Worm (Caenorhabditis elegans) whole organism, L4/young adult: ENCODE measurements around the gene K07E1.1.
A peak's percentile ranks its signal among the peaks of the same experiment; 100 is the strongest.

Source experiments
- W03F9.2 ChIP-seq: fragments of 150-350 bp; optimal IDR thresholded peaks from 2 replicates; lab custom pipeline; 2014; ENCODE audit warnings: missing biosample characterization, missing genetic modification characterization
- dao-5 ChIP-seq: sonication (generic microtip); optimal IDR thresholded peaks from 2 replicates; lab custom pipeline; 2016; ENCODE audit warnings: missing genotype, missing genetic modification characterization, moderate library complexity, missing compliant biosample characterization
- him-1 ChIP-seq: sonication (generic microtip); optimal IDR thresholded peaks from 2 replicates; lab custom pipeline; 2016; ENCODE audit warnings: missing genotype, missing genetic modification reagents, missing genetic modification characterization, missing compliant biosample characterization

K07E1.1 gene

DNA sequence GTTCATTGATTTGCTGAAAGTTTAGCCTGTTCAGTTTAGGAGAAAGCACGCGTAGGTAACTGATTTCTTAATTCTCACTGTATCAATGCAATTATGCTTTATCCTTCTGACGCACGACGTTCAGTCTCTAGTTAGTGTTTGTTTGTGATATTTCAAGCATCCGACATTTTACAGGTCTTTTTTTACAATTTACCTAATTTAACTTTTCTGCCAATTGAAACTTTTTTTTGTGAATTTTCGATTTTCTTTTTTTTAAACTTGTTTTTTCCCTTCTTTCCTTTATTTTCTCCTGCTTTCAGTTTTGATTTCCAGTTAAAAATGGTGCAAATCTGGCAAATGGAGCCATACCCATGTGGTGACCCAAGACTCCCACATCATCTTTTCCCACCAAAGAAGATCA lies at the start of gene K07E1.1:
Gene K07E1.1 (plus strand): TSS at position 301 of the 400 bp plus-strand sequence.
- TF ChIP-seq W03F9.2 (tag; lab: Kevin White, UChicago) (no peak), him-1 (tag; lab: Kevin White, UChicago) (no peak), dao-5 (no peak)

DNA sequence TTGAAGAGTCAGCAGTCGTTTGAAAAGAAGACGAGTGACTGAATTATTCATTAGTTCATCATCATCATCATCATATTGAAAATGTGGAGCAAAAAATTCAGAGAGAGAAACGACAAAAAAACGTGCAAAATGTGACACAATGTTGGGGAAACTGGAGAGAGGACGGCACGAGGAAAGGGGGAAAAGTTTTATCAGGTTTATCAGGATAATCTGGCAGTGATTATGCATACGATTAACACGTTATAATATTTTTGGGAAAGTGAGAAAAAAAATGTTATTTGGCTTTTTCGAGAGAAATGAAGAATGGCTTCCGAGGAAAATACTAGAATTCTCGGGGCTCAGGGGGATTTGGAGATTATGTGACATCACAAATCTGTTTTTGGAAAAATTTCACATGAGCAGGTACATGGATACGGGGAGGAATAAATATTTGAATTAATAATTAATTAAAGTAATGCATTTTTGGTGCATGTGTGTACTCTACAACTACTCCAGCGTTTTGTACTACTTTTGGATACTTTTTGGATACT lies 45.7 kb upstream of the K07E1.1 start, which contains the start of gene camt-1:
Gene camt-1 (minus strand): TSS at position 51 of the 530 bp plus-strand sequence.
- TF ChIP-seq dao-5 (no peak), W03F9.2 (tag; lab: Kevin White, UChicago) (no peak), him-1 (tag; lab: Kevin White, UChicago) (no peak)

DNA sequence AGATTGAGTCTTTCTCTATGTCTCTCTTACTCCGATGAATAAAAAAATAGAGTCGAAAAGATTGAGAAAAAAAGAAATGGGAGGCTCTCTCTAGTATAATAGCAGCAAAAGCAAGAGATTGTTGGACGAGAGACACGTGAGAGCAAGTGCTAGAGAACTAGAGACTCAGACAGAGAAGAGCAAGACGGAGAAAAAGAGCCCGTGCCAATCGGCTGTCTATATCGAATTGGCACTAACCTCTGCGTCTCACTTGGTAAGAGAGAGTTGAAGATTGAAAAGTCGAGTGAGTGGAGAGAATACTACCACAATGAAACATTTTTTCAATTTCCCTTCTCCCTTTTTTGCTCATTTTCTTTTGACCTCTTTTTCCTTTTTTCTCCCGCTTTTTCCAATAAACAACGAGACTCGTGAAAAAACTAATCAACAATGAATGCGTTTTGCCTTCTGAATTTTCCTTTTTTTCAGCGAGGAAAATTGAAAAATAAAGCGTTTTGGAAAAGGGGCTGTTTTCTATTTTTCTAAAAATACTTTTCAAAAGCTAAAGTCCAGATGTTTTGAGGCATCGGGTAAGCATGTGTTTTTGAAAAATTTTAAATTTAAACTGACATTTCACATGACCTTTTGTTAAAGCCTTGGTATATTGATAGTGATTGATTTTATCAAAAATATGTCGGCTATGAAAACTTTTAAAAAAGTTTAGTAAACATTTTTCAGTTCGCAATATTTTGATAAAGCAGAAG lies 44.2 kb upstream of the K07E1.1 start:
- TF ChIP-seq dao-5 (no peak), W03F9.2 (tag; lab: Kevin White, UChicago) (peak; percentile 20), him-1 (tag; lab: Kevin White, UChicago) (peak; percentile 67)

DNA sequence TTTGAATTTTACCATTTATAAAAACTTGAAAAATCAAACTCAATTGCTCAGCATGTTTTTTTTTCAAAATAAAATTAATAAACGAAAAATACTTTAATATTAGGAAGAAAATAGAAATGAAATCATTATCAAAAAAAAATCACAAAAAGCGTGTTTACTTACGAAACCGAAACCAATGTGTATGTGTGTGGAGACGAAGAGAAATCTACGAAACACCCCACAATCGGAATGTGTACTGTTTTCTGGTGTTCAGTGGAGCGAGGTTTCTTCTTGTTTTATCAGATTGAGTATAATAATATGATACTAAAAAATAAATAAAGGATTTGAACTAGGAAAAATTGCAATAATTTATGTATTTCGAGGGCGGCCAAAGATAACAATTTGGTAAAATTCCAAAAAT lies 43.2 kb upstream of the K07E1.1 start:
- TF ChIP-seq W03F9.2 (tag; lab: Kevin White, UChicago) (no peak), him-1 (tag; lab: Kevin White, UChicago) (no peak), dao-5 (no peak)

DNA sequence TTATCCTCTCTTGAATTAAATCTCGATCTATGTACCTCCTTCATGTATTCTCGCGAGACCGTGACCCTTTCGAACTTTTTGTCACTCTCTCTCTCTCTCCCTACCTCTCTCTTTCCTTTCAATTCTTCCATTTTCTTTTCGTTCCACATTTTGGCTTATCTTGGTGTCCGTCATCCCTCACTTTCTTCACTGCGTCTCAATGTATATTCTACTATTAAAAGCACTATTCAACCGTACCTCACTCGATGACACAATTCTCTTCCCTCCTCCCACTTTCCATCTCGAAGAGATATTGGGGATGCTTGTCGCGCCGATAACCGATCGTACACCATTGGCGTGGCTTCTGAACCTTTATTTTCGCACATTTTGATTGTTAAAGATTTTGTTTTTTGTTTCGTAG lies 40.2 kb upstream of the K07E1.1 start:
- TF ChIP-seq him-1 (tag; lab: Kevin White, UChicago) (no peak), W03F9.2 (tag; lab: Kevin White, UChicago) (no peak), dao-5 (no peak)

DNA sequence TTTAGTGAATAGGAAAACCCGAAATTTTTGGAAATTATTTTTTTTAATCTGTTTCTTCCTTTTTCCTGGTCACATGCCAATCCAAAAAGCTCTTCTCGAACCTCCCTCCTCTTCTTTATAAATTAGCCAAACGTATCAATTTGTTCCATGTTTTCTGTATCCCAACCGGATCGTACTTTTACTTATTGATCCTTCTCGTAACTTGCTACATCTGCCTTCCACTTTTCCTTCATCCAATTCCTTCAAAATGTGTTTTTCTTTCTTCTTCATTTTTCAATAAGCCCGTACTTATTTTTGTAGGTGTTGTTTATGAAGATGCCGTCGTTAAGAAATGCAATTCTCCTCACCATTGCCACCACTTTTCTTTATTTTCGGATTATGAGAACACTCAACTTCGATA lies 39.0 kb upstream of the K07E1.1 start, which contains the start of gene cyp-23A1:
Gene cyp-23A1 (plus strand): TSS at position 301 of the 400 bp plus-strand sequence.
- no peak for TF ChIP-seq dao-5
- TF ChIP-seq him-1 (tag; lab: Kevin White, UChicago), result no peak
- no peak for TF ChIP-seq W03F9.2 (tag; lab: Kevin White, UChicago)

DNA sequence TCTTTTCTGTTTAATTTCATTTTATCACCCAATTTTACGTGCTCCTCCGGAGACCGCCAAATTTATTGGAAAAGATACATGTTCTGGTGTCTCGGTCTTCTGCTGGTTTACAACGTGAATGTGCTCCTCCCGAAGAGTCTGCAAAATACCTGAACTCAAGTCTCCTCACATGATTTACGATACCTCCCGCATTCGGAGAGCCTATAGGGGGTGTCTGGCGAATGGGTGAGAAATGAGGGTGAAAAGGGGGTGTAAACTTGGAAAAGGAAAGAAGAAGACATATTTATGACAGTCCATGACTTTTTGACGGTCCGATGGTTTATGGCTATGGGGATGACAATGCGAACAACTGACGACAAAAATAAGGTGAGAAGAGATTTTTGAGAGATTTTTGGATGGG lies 34.6 kb upstream of the K07E1.1 start:
- no peak for TF ChIP-seq W03F9.2 (tag; lab: Kevin White, UChicago)
- no peak for TF ChIP-seq dao-5
- TF ChIP-seq him-1 (tag; lab: Kevin White, UChicago), result no peak

DNA sequence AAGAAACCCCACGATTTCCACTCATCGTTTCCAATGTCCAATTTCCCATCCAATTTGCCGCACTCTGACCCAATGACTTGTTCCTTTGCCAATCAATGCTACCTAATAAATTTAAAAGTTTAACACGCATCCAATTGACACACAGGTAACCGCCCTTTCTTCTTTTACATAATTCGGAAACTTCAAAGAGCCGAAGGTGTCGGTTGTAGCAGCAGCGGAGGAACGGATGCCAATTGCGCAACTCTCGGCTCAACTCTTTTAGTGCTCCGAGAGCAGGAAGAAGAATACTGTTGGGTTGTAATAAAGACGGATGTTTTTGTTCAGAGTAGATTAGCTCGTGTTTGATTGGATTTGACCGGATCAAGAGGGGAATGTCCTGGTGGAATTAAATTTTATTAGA lies 33.6 kb upstream of the K07E1.1 start:
- no peak for TF ChIP-seq W03F9.2 (tag; lab: Kevin White, UChicago)
- no peak for TF ChIP-seq him-1 (tag; lab: Kevin White, UChicago)
- TF ChIP-seq dao-5, result no peak

DNA sequence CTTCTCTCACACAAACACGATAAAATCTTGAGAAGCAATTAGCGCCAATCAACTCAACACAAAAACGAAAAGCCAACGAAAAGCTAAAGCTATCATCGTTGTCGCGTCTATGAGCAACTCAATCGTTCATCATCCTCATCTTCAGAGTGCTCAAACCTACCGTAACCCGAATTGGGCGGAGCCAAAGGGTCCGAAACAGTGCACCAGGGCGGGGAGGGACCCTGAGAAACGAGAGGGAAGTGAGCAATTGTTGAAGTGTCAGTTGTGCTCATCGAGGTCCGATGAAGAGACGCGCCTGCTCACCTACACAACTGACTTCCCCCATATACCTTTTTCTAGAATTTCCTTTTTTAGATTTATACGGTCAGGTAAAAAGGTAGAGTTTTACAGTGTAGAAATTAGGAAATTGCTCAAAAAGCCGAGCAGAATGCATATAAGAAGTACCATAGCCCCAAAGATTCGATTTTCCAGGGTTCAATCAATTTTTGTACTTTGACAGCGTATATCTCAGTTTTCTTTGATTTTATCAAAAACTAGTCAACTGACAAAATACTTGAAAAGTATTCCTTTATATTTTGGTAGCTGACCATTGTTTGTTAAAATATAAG lies 32.5 kb upstream of the K07E1.1 start, which contains the start of gene hlh-1:
Gene hlh-1 (plus strand): TSS at position 275 of the 608 bp plus-strand sequence.
- no peak for TF ChIP-seq him-1 (tag; lab: Kevin White, UChicago)

DNA sequence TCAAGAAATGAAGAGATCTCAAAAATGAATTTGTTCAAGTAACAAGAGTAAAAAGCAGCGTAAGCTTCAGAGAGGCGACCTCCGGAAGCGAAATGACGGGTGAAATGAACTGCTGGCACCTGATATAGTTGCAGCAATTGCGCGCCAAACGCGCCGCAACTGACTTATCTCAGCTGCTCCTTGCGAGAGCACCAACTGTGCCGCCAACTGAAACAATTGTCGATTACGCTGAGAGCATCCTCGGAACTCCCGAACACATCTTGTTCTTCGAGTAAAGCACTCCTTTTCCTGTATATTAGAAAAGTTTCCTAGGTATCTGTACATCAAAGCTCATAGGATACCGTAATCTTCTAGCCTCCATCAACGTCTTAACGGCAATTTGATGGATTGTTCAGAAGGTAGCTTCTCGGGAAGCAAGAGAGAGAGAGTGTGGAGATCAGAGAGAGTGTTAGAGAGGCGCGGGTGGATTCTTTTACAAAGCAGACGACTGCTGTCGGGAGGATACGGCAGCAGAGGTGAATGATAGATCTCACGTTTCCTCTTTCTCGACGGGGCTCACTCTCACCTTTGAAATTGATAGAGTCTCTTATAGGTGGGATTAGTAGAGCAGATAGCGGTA lies 30.8 kb upstream of the K07E1.1 start:
- TF ChIP-seq W03F9.2 (tag; lab: Kevin White, UChicago) (no peak), dao-5 (no peak), him-1 (tag; lab: Kevin White, UChicago) (no peak)

DNA sequence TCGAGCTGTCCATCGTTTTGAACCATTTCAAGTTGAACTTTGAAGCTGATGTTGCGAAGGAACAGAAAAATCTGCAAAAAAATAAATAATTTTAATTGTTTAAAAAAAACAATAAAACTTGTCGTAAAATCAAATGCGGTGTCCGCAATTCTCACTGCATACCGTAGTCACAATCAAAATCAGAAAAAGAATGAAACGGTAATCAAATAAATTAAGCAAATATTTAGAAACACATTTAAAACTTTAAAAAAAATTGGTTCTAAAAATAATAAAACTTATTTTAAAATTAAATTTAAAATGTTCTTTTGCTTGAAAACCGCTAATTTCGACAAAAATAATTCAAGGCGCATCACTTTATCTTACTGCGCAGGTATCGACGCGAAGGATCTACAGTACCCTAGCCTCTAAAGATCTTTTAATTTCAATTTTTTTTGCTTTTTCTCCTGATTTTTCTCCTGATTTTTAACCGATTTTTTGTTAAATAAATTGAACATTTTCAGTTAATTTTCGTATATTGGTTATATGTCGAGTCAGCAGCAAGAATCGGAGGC lies 27.7 kb upstream of the K07E1.1 start, which contains the start of the genes B0304.4 and B0304.2:
Gene B0304.4 (minus strand): TSS at position 101 of the 551 bp plus-strand sequence.
Gene B0304.2 (plus strand): TSS at position 501 of the 551 bp plus-strand sequence.
- TF ChIP-seq him-1 (tag; lab: Kevin White, UChicago) (no peak), W03F9.2 (tag; lab: Kevin White, UChicago) (no peak), dao-5 (no peak)

DNA sequence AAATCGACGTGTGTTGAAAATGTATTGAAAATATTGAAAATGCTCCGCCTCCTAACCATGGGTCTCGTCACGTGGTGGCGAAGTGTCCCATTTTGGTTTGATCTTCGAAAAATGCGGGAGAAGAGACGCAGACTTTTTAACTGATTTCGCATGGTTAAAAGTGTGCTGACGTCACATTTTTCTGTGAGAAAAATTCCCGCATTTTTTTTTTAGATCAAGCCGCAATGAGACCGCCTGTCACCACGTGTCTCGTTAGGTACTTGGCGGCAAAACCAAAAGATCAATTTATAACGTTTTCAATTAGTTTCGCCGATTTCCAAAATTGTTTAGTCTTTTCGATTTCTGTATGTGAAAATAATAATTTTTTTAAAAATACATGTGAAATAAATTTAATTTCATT lies 25.7 kb upstream of the K07E1.1 start:
- no peak for TF ChIP-seq W03F9.2 (tag; lab: Kevin White, UChicago)
- TF ChIP-seq dao-5, result no peak
- no peak for TF ChIP-seq him-1 (tag; lab: Kevin White, UChicago)

DNA sequence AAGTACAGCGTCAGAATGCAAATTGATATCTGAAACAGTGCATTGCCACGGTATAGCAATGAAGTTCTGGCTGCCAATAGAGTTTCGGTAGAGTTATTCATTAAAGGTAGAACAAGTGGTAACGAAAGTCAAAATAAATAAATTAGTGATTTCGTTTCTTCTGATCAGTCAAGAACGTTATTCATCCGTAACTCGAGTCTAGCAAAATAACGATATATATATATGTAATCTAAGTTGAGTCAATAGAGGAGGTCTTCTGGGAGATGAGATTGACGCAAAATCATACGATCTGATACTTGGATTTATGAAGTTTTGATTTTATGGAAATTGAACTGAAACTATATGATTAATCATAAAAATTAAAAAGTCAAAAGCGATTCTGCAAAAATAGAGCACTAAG lies 23.1 kb upstream of the K07E1.1 start, which contains the start of gene sra-35:
Gene sra-35 (minus strand): TSS at position 101 of the 400 bp plus-strand sequence.
- TF ChIP-seq W03F9.2 (tag; lab: Kevin White, UChicago), result no peak
